Fruit fly (Drosophila melanogaster): Measurements from ENCODE around the gene Ufsp2.

The Ufsp2 gene

DNA sequence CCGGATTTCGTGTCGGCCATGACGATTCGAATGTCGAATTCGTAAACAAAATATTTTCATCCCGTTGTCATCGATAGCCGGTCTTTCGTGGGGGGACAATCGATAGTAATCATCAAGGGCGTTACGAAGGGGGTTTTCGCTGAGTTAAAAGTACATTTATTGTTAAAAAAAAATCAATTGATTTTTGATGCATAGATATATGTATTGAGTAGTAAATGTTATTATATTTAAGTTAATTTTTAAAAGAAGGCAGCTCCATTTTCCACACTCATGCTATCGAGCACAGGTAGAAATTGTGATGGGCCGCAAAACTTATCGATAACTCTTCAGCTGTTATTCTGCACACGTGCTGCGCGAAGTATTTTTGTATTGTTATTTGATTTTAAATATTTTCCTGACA lies 4.1 kb downstream of the Ufsp2 start, which contains the start of the genes mrn and CG12301:
TSS of gene mrn (minus strand) at position 51 of the 400 bp plus-strand sequence.
TSS of gene CG12301 (plus strand) at position 314 of the 400 bp plus-strand sequence.
- TF ChIP-seq dsf (GFP tag; optimal IDR thresholded peaks at IDR 0.05; ENCODE audit: borderline replicate concordance) = no peak
- no peak for TF ChIP-seq jim (GFP tag; optimal IDR thresholded peaks at IDR 0.05)
- TF ChIP-seq foxo (GFP tag; optimal IDR thresholded peaks at IDR 0.05) = no peak
- no peak for TF ChIP-seq Hr78 (GFP tag; optimal IDR thresholded peaks at IDR 0.05)
- TF ChIP-seq rgr (GFP tag; optimal IDR thresholded peaks at IDR 0.05) = peak; percentile 87
- TF ChIP-seq sv (GFP tag; optimal IDR thresholded peaks at IDR 0.05) = peak; percentile 67
- peak; percentile 81 for TF ChIP-seq ey (GFP tag; optimal IDR thresholded peaks at IDR 0.05)
- peak; percentile 80 for TF ChIP-seq Myc (optimal IDR thresholded peaks at IDR 0.05)
- peak; percentile 43 for TF ChIP-seq CG9705 (GFP tag; optimal IDR thresholded peaks at IDR 0.05)
- peak; percentile 97 for TF ChIP-seq h (GFP tag; optimal IDR thresholded peaks at IDR 0.05)
- peak; percentile 93 for TF ChIP-seq HLH106 (tag; optimal IDR thresholded peaks at IDR 0.05)
- no peak for TF ChIP-seq Rel (GFP tag; optimal IDR thresholded peaks at IDR 0.05)
- TF ChIP-seq Rel (tag; optimal IDR thresholded peaks at IDR 0.05) = peak; percentile 85
- no peak for TF ChIP-seq sage (GFP tag; optimal IDR thresholded peaks at IDR 0.05)
- peak; percentile 94 for TF ChIP-seq Hr83 (GFP tag; optimal IDR thresholded peaks at IDR 0.05; ENCODE audit: poor library complexity, severe bottlenecking)
- peak; percentile 65 for TF ChIP-seq psq (GFP tag; optimal IDR thresholded peaks at IDR 0.05)
- peak; percentile 80 for TF ChIP-seq OdsH (GFP tag; optimal IDR thresholded peaks at IDR 0.05)
- no peak for TF ChIP-seq GATAd (GFP tag; optimal IDR thresholded peaks at IDR 0.05)
- TF ChIP-seq Dfd (GFP tag; optimal IDR thresholded peaks at IDR 0.05) = no peak
- TF ChIP-seq Sp1 (GFP tag; optimal IDR thresholded peaks at IDR 0.05) = no peak

DNA sequence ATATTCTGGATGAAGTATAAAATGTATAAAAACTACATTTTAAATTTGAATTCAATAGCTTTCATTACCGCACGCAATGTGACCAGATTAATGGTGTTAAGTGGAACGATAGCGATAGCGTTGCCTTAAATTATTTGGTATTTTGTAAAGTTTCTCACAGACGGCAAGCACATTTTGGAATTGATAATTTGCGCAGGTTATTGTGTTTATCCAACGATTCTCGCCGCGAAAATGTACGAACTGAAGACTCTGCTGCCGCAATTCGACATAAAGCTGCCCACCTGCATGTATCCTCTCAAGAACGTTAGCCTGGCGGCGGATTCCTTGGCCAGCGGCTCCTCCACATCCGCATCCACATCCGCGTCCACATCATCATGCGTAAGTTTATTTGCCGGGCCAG lies 7.1 kb downstream of the Ufsp2 start, which contains the start of gene AIMP2:
TSS of gene AIMP2 (plus strand) at position 135 of the 400 bp plus-strand sequence.
- TF ChIP-seq foxo (GFP tag; optimal IDR thresholded peaks at IDR 0.05) (no peak), Rel (GFP tag; optimal IDR thresholded peaks at IDR 0.05) (no peak), Rel (tag; optimal IDR thresholded peaks at IDR 0.05) (no peak), rgr (GFP tag; optimal IDR thresholded peaks at IDR 0.05) (peak; percentile 44), CG32264 (GFP tag; optimal IDR thresholded peaks at IDR 0.05) (no peak)

DNA sequence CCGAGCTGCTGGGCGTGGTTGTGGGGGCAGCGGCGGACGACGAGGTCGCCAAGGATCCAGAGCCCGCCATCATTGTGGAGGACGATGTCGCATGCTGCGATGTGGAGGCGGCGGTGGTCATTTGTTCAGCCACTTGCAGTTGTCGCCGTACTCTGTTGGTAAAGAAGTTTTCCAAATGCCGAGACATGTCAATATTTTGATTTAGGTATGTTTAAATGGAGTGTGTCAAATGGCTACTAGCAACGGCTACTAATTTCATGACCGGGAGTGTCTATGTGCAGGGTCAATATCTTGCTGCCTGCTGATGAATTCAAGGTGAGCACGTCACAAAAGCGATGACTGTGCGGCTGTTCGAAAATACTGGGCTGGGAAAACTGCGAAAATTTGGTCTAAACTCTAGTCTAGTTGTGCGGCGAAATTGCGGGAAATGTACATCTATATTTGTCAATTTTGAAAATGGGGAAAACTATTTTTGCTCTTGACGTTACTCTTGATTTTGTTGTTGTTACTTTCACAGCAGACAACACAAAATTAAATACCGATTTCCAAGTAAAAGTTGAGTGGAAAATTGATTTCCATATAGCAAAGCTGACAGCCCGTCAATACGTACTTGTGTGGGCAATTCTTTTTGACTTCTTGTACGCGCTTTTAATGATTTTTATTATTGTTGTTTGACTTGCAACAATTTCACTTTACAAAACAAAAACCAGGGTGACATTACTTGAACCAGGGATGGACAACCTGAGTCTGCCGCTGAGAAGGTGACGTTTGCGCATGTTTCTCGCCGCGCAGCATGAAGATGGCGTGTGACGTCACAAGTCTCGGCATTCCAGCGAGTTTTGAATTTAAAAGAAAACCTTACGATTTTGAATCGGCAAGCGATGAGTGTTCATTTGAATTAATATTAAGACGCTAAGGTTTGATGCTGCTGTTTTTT lies 11.3 kb downstream of the Ufsp2 start, which contains the start of gene CG7656:
TSS of gene CG7656 (minus strand) at position 731 of the 937 bp plus-strand sequence.
- TF ChIP-seq jim (GFP tag; optimal IDR thresholded peaks at IDR 0.05) = peak; percentile 7
- TF ChIP-seq foxo (GFP tag; optimal IDR thresholded peaks at IDR 0.05) = peak in 1 of 2 experiments; percentile 80
- TF ChIP-seq br (GFP tag; optimal IDR thresholded peaks at IDR 0.05) = peak; percentile 60
- no peak for TF ChIP-seq dl (GFP tag; optimal IDR thresholded peaks at IDR 0.05; ENCODE audit: insufficient read depth in 1 of 2, partially characterized antibody in 2 of 2)
- no peak for TF ChIP-seq sage (GFP tag; optimal IDR thresholded peaks at IDR 0.05)
- TF ChIP-seq Jra (GFP tag; optimal IDR thresholded peaks at IDR 0.05) = peak; percentile 5
- no peak for TF ChIP-seq Myc (optimal IDR thresholded peaks at IDR 0.05)
- no peak for TF ChIP-seq brk (GFP tag; optimal IDR thresholded peaks at IDR 0.05)
- TF ChIP-seq dsf (GFP tag; optimal IDR thresholded peaks at IDR 0.05; ENCODE audit: borderline replicate concordance) = no peak
- TF ChIP-seq woc (GFP tag; optimal IDR thresholded peaks at IDR 0.05) = peak; percentile 92
- no peak for TF ChIP-seq Abd-B (GFP tag; optimal IDR thresholded peaks at IDR 0.05)
- TF ChIP-seq lola (GFP tag; optimal IDR thresholded peaks at IDR 0.05) = no peak
- TF ChIP-seq CG32264 (GFP tag; optimal IDR thresholded peaks at IDR 0.05) = no peak
- TF ChIP-seq psq (GFP tag; optimal IDR thresholded peaks at IDR 0.05) = peak; percentile 27
- TF ChIP-seq Sp1 (GFP tag; optimal IDR thresholded peaks at IDR 0.05) = peak; percentile 51
- peak; percentile 76 for TF ChIP-seq fru (GFP tag; optimal IDR thresholded peaks at IDR 0.05)
- no peak for TF ChIP-seq CrebA (GFP tag; optimal IDR thresholded peaks at IDR 0.05; ENCODE audit: borderline replicate concordance)
- TF ChIP-seq Hnf4 (GFP tag; optimal IDR thresholded peaks at IDR 0.05) = peak; percentile 80
- TF ChIP-seq Rel (GFP tag; optimal IDR thresholded peaks at IDR 0.05) = no peak
- peak; percentile 58 for TF ChIP-seq Rel (tag; optimal IDR thresholded peaks at IDR 0.05)
- no peak for TF ChIP-seq pan (optimal IDR thresholded peaks at IDR 0.05)
- TF ChIP-seq rgr (GFP tag; optimal IDR thresholded peaks at IDR 0.05) = peak; percentile 71
- TF ChIP-seq Dfd (GFP tag; optimal IDR thresholded peaks at IDR 0.05) = no peak
- TF ChIP-seq Hr83 (GFP tag; optimal IDR thresholded peaks at IDR 0.05; ENCODE audit: poor library complexity, severe bottlenecking) = peak; percentile 94
- TF ChIP-seq OdsH (GFP tag; optimal IDR thresholded peaks at IDR 0.05) = peak; percentile 48
- peak; percentile 58 for TF ChIP-seq ey (GFP tag; optimal IDR thresholded peaks at IDR 0.05)
- TF ChIP-seq CG9705 (GFP tag; optimal IDR thresholded peaks at IDR 0.05) = peak; percentile 18
- no peak for TF ChIP-seq Vsx2 (GFP tag; optimal IDR thresholded peaks at IDR 0.05; ENCODE audit: partially characterized antibody)
- TF ChIP-seq GATAd (GFP tag; optimal IDR thresholded peaks at IDR 0.05) = no peak
- TF ChIP-seq N (GFP tag; optimal IDR thresholded peaks at IDR 0.05) = no peak
- TF ChIP-seq Mio (GFP tag; optimal IDR thresholded peaks at IDR 0.05) = no peak
- peak; percentile 51 for TF ChIP-seq h (GFP tag; optimal IDR thresholded peaks at IDR 0.05)
- no peak for TF ChIP-seq tai (GFP tag; optimal IDR thresholded peaks at IDR 0.05)
- TF ChIP-seq Dif (GFP tag; optimal IDR thresholded peaks at IDR 0.05; ENCODE audit: partially characterized antibody) = no peak
- TF ChIP-seq dmrt93B (GFP tag; optimal IDR thresholded peaks at IDR 0.05) = no peak
- TF ChIP-seq sv (GFP tag; optimal IDR thresholded peaks at IDR 0.05) = peak; percentile 67
- peak; percentile 33 for TF ChIP-seq HLH106 (tag; optimal IDR thresholded peaks at IDR 0.05)
- TF ChIP-seq usp (GFP tag; optimal IDR thresholded peaks at IDR 0.05) = no peak
- TF ChIP-seq Hr78 (GFP tag; optimal IDR thresholded peaks at IDR 0.05) = no peak
